Fruit fly (Drosophila melanogaster) whole organism, embryonic: ENCODE measurements around the gene dnc.

ENCODE experiments used
- Aef1 ChIP-seq: fragments of 200-800 bp; sonication (Bioruptor generic); IDR thresholded peaks from 3 replicates; pipeline ENCODE4 v1.3.6; 2022; ENCODE audit warnings: missing biosample characterization, missing genetic modification characterization
- CG10267 ChIP-seq: fragments of 200-800 bp; sonication (Bioruptor generic); optimal IDR thresholded peaks from 2 replicates; lab custom pipeline; 2018; ENCODE audit warnings: missing biosample characterization, mild to moderate bottlenecking, missing genetic modification characterization, moderate library complexity
- CG10274 ChIP-seq: fragments of 200-800 bp; sonication (Bioruptor generic); optimal IDR thresholded peaks from 3 replicates; lab custom pipeline; 2017; ENCODE audit warnings: missing biosample characterization, mild to moderate bottlenecking, missing genetic modification characterization
- CG10462 ChIP-seq: fragments of 200-800 bp; sonication (Bioruptor generic); optimal IDR thresholded peaks from 2 replicates; lab custom pipeline; 2016; ENCODE audit warnings: missing biosample characterization, missing genetic modification characterization
- CG10565 ChIP-seq: fragments of 200-800 bp; sonication (Bioruptor generic); optimal IDR thresholded peaks from 3 replicates; lab custom pipeline; 2016; ENCODE audit warnings: missing biosample characterization, mild to moderate bottlenecking, missing genetic modification characterization
- CG11085 ChIP-seq: fragments of 200-800 bp; sonication (Bioruptor generic); IDR thresholded peaks from 2 replicates; pipeline ENCODE4 v1.3.6; 2022; ENCODE audit warnings: missing biosample characterization, missing genetic modification characterization
- CG11456 ChIP-seq: fragments of 200-800 bp; sonication (Bioruptor generic); IDR thresholded peaks from 3 replicates; pipeline ENCODE4 v1.3.6; 2022; ENCODE audit warnings: missing biosample characterization, missing genetic modification characterization
- CG11504 ChIP-seq: fragments of 200-800 bp; sonication (Bioruptor generic); optimal IDR thresholded peaks from 3 replicates; lab custom pipeline; 2019; ENCODE audit warnings: missing biosample characterization, mild to moderate bottlenecking, missing genetic modification characterization, moderate library complexity
- CG11695 ChIP-seq: fragments of 200-800 bp; sonication (Bioruptor generic); IDR thresholded peaks from 3 replicates; pipeline ENCODE4 v1.3.6; 2022; ENCODE audit warnings: missing biosample characterization, missing genetic modification characterization
- CG12299 ChIP-seq: fragments of 200-800 bp; sonication (Bioruptor generic); optimal IDR thresholded peaks from 2 replicates; lab custom pipeline; 2018; ENCODE audit warnings: missing biosample characterization, mild to moderate bottlenecking, missing genetic modification characterization
- CG13296 ChIP-seq: fragments of 200-800 bp; sonication (Bioruptor generic); optimal IDR thresholded peaks from 3 replicates; lab custom pipeline; 2018; ENCODE audit warnings: missing biosample characterization, mild to moderate bottlenecking, missing genetic modification characterization
- CG14014 ChIP-seq: fragments of 200-800 bp; sonication (Bioruptor generic); IDR thresholded peaks from 2 replicates; pipeline ENCODE4 v1.3.6; 2022; ENCODE audit warnings: missing biosample characterization, missing genetic modification characterization
- CG15073 ChIP-seq: fragments of 200-800 bp; sonication (Bioruptor generic); optimal IDR thresholded peaks from 2 replicates; lab custom pipeline; 2016; ENCODE audit warnings: missing biosample characterization, missing genetic modification characterization
- CG15269 ChIP-seq: fragments of 200-800 bp; sonication (Bioruptor generic); optimal IDR thresholded peaks from 2 replicates; lab custom pipeline; 2018; ENCODE audit warnings: missing biosample characterization, mild to moderate bottlenecking, missing genetic modification characterization, moderate library complexity
- CG15601 ChIP-seq: fragments of 200-800 bp; sonication (Bioruptor generic); optimal IDR thresholded peaks from 3 replicates; lab custom pipeline; 2019; ENCODE audit warnings: missing biosample characterization, mild to moderate bottlenecking, missing genetic modification characterization, moderate library complexity
- CG16863 ChIP-seq: fragments of 200-800 bp; sonication (Bioruptor generic); optimal IDR thresholded peaks from 3 replicates; lab custom pipeline; 2016; ENCODE audit warnings: missing biosample characterization, missing genetic modification characterization
- CG2712 ChIP-seq: fragments of 200-800 bp; optimal IDR thresholded peaks from 3 replicates; lab custom pipeline; 2019; ENCODE audit warnings: missing biosample characterization, mild to moderate bottlenecking, missing genetic modification characterization, moderate library complexity
- CG31224 ChIP-seq: fragments of 200-800 bp; sonication (Bioruptor generic); IDR thresholded peaks from 2 replicates; pipeline ENCODE4 v1.3.6; 2022; ENCODE audit warnings: missing biosample characterization, missing genetic modification characterization
- CG32532 ChIP-seq: fragments of 200-800 bp; sonication (Bioruptor generic); IDR thresholded peaks from 2 replicates; pipeline ENCODE4 v1.3.6; 2022; ENCODE audit warnings: missing biosample characterization, missing genetic modification characterization
- CG4820 ChIP-seq: fragments of 200-800 bp; sonication (Bioruptor generic); optimal IDR thresholded peaks from 3 replicates; lab custom pipeline; 2016; ENCODE audit warnings: missing biosample characterization, missing genetic modification characterization
- CG6254 ChIP-seq: fragments of 200-800 bp; sonication (Bioruptor generic); optimal IDR thresholded peaks from 3 replicates; lab custom pipeline; 2017; ENCODE audit warnings: mild to moderate bottlenecking, missing biosample characterization, missing genetic modification reagents, missing genetic modification characterization
- CG6689 ChIP-seq: fragments of 200-800 bp; sonication (Bioruptor generic); IDR thresholded peaks from 2 replicates; pipeline ENCODE4 v1.3.6; 2022; ENCODE audit warnings: missing biosample characterization, missing genetic modification characterization
- CG7372 ChIP-seq: fragments of 200-800 bp; sonication (Bioruptor generic); IDR thresholded peaks from 2 replicates; pipeline ENCODE4 v1.3.6; 2022; ENCODE audit warnings: missing biosample characterization, missing genetic modification characterization
- CG8359 ChIP-seq: fragments of 200-800 bp; sonication (Bioruptor generic); optimal IDR thresholded peaks from 2 replicates; lab custom pipeline; 2017; ENCODE audit warnings: missing biosample characterization, mild to moderate bottlenecking, missing genetic modification characterization, borderline replicate concordance
- CG9932 ChIP-seq: fragments of 200-800 bp; sonication (Bioruptor generic); IDR thresholded peaks from 2 replicates; pipeline ENCODE4 v1.3.6; 2022; ENCODE audit warnings: missing biosample characterization, missing genetic modification characterization
- Dad ChIP-seq: fragments of 200-800 bp; sonication (Bioruptor generic); optimal IDR thresholded peaks from 3 replicates; lab custom pipeline; 2016; ENCODE audit warnings: missing biosample characterization, missing genetic modification characterization
- Ets97D ChIP-seq: fragments of 200-800 bp; sonication (Bioruptor generic); optimal IDR thresholded peaks from 3 replicates; lab custom pipeline; 2016; ENCODE audit warnings: missing biosample characterization, missing genetic modification characterization
- Fer3 ChIP-seq: fragments of 200-800 bp; sonication (Bioruptor generic); optimal IDR thresholded peaks from 2 replicates; lab custom pipeline; 2018; ENCODE audit warnings: missing biosample characterization, mild to moderate bottlenecking, missing genetic modification characterization, moderate library complexity
- Gug ChIP-seq: fragments of 200-800 bp; sonication (Bioruptor generic); IDR thresholded peaks from 4 replicates; pipeline ENCODE4 v1.3.6; 2022; ENCODE audit warnings: missing biosample characterization, missing genetic modification characterization
- Hmr ChIP-seq: fragments of 200-800 bp; sonication (Bioruptor generic); optimal IDR thresholded peaks from 3 replicates; lab custom pipeline; 2017; ENCODE audit warnings: mild to moderate bottlenecking, missing biosample characterization, missing genetic modification reagents, missing genetic modification characterization
- Hr78 ChIP-seq, 2 experiments: fragments of 200-800 bp in 1 of 2; fragments of >200 bp in 1 of 2; sonication (Bioruptor generic) in 1 of 2; optimal IDR thresholded peaks; 2 replicates each; lab custom pipeline; 2017 to 2019; ENCODE audit warnings: missing biosample characterization in 2 of 2, missing genetic modification characterization in 2 of 2, mild to moderate bottlenecking in 1 of 2, moderate library complexity in 1 of 2
- Mes4 ChIP-seq: fragments of 200-800 bp; sonication (Bioruptor generic); optimal IDR thresholded peaks from 2 replicates; lab custom pipeline; 2016; ENCODE audit warnings: missing biosample characterization, missing genetic modification characterization
- Nf-YC ChIP-seq: fragments of 200-800 bp; optimal IDR thresholded peaks from 3 replicates; lab custom pipeline; 2019; ENCODE audit warnings: missing biosample characterization, mild to moderate bottlenecking, missing genetic modification characterization, moderate library complexity
- PHDP ChIP-seq: fragments of 200-800 bp; sonication (Bioruptor generic); optimal IDR thresholded peaks from 3 replicates; lab custom pipeline; 2018; ENCODE audit warnings: missing biosample characterization, mild to moderate bottlenecking, missing genetic modification characterization, moderate library complexity
- Sox100B ChIP-seq: fragments of 200-800 bp; sonication (Bioruptor generic); optimal IDR thresholded peaks from 3 replicates; lab custom pipeline; 2018; ENCODE audit warnings: missing biosample characterization, mild to moderate bottlenecking, missing genetic modification characterization
- Sry-δ ChIP-seq: fragments of 200-800 bp; sonication (Bioruptor generic); optimal IDR thresholded peaks from 2 replicates; lab custom pipeline; 2016; ENCODE audit warnings: missing biosample characterization, missing genetic modification characterization
- Vsx1 ChIP-seq: fragments of 200-800 bp; sonication (Bioruptor generic); optimal IDR thresholded peaks from 2 replicates; lab custom pipeline; 2017; ENCODE audit warnings: missing biosample characterization, mild to moderate bottlenecking, missing genetic modification characterization, missing genetic modification reagents
- ara ChIP-seq: fragments of 200-800 bp; sonication (Bioruptor generic); IDR thresholded peaks from 2 replicates; pipeline ENCODE4 v1.3.6; 2022; ENCODE audit warnings: missing biosample characterization, missing genetic modification characterization
- crol ChIP-seq: fragments of 200-800 bp; sonication (Bioruptor generic); IDR thresholded peaks from 2 replicates; pipeline ENCODE4 v1.3.6; 2022; ENCODE audit warnings: missing biosample characterization, missing genetic modification characterization
- danr ChIP-seq: fragments of 200-800 bp; sonication (Bioruptor generic); IDR thresholded peaks from 2 replicates; pipeline ENCODE4 v1.3.6; 2022; ENCODE audit warnings: missing biosample characterization, missing genetic modification characterization
- eve ChIP-seq, 2 experiments: fragments of >200 bp; optimal IDR thresholded peaks; 2 replicates each; lab custom pipeline; 2017; ENCODE audit warnings: missing biosample characterization in 2 of 2, missing genetic modification characterization in 2 of 2
- gce ChIP-seq: fragments of 200-800 bp; sonication (Bioruptor generic); IDR thresholded peaks from 3 replicates; pipeline ENCODE4 v1.3.6; 2022; ENCODE audit warnings: missing biosample characterization, missing genetic modification characterization
- grn ChIP-seq: fragments of 200-800 bp; sonication (Bioruptor generic); optimal IDR thresholded peaks from 3 replicates; lab custom pipeline; 2017; ENCODE audit warnings: missing biosample characterization, missing genetic modification characterization
- ken ChIP-seq: fragments of 200-800 bp; sonication (Bioruptor generic); IDR thresholded peaks from 3 replicates; pipeline ENCODE4 v1.3.6; 2022; ENCODE audit warnings: missing biosample characterization, missing genetic modification characterization
- lilli ChIP-seq: fragments of 200-800 bp; sonication (Bioruptor generic); optimal IDR thresholded peaks from 3 replicates; lab custom pipeline; 2016; ENCODE audit warnings: missing biosample characterization, missing genetic modification characterization
- lola ChIP-seq, 3 experiments: fragments of >200 bp in 2 of 3; fragments of 200-800 bp in 1 of 3; sonication (Bioruptor generic) in 1 of 3; optimal IDR thresholded peaks; 2 replicates each; lab custom pipeline; 2017 to 2019; ENCODE audit warnings: missing biosample characterization in 3 of 3, missing genetic modification characterization in 3 of 3, mild to moderate bottlenecking in 1 of 3, moderate library complexity in 1 of 3
- nerfin-1 ChIP-seq: fragments of 200-800 bp; sonication (Bioruptor generic); optimal IDR thresholded peaks from 3 replicates; lab custom pipeline; 2019; ENCODE audit warnings: missing biosample characterization, mild to moderate bottlenecking, missing genetic modification characterization, moderate library complexity
- row ChIP-seq: fragments of 200-800 bp; sonication (Bioruptor generic); IDR thresholded peaks from 3 replicates; pipeline ENCODE4 v1.3.6; 2022; ENCODE audit warnings: missing biosample characterization, missing genetic modification characterization
- ssp ChIP-seq: fragments of 200-800 bp; sonication (Bioruptor generic); IDR thresholded peaks from 2 replicates; pipeline ENCODE4 v1.3.6; 2022; ENCODE audit warnings: missing biosample characterization, missing genetic modification characterization
- toy ChIP-seq: fragments of 200-800 bp; sonication (Bioruptor generic); IDR thresholded peaks from 2 replicates; pipeline ENCODE4 v1.3.6; 2022; ENCODE audit warnings: missing biosample characterization, missing genetic modification characterization
- ttk ChIP-seq: fragments of 200-800 bp; sonication (Bioruptor generic); IDR thresholded peaks from 2 replicates; pipeline ENCODE4 v2.1.2; 2022; ENCODE audit warnings: missing biosample characterization, missing genetic modification characterization

dnc gene

DNA sequence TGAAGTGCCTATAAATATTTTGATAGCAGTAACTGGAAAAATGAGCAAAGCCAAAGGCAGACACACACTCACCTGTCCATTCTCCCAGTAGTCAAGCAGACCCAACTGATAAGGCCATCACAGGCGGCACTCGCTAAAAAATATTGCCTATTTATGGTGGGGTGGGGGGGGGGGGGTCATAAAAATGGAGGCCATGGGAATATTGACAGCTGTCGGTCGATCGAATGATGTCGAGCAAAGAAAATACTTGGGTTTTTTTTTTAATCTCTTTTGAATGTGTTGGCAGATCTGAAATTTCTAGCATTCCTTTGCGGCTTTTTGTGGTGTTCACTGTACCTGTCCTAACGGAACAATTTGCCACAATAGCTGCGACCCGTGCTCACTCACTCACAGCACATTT, 97.3 kb downstream of the dnc start (continued):
- no peak for TF ChIP-seq CG15601 (tag; lab: Kevin White, UChicago)
- TF ChIP-seq Aef1 (GFP tag; lab: Robert Waterston, UW) = 0 out of 3 replicates have a peak, but pooled peaks have one; percentile 19
- no peak for TF ChIP-seq CG10462 (GFP tag; lab: Kevin White, UChicago)
- 0 out of 2 replicates have a peak, but pooled peaks have one; percentile 45 for TF ChIP-seq CG9932 (GFP tag; lab: Robert Waterston, UW)
- no peak for TF ChIP-seq CG6254 (GFP tag; lab: Kevin White, UChicago)
- 0 out of 3 replicates have a peak, but pooled peaks have one; percentile 35 for TF ChIP-seq CG11695 (GFP tag; lab: Robert Waterston, UW)
- peak; percentile 14 for TF ChIP-seq CG13296
- peak; percentile 30; the same call in 1 of the 2 replicates for TF ChIP-seq CG11085 (GFP tag; lab: Robert Waterston, UW)
- no peak for TF ChIP-seq Hr78 (GFP tag; optimal IDR thresholded peaks at IDR 0.05; lab: Kevin White, UChicago)
- peak; percentile 72 for TF ChIP-seq row (GFP tag; lab: Robert Waterston, UW)
- TF ChIP-seq eve (GFP tag; optimal IDR thresholded peaks at IDR 0.05; lab: Kevin White, UChicago) = no peak
- TF ChIP-seq CG31224 (GFP tag; lab: Robert Waterston, UW) = 0 out of 2 replicates have a peak, but pooled peaks have one; percentile 36
- TF ChIP-seq CG4820 (GFP tag; lab: Kevin White, UChicago) = no peak
- TF ChIP-seq CG10267 (tag; lab: Kevin White, UChicago) = no peak
- TF ChIP-seq ssp = 0 out of 2 replicates have a peak, but pooled peaks have one; percentile 7
- TF ChIP-seq CG10274 (GFP tag; lab: Kevin White, UChicago) = no peak
- TF ChIP-seq Fer3 (tag; lab: Kevin White, UChicago) = peak; percentile 18
- no peak for TF ChIP-seq Mes4
- 0 out of 2 replicates have a peak, but pooled peaks have one; percentile 29 for TF ChIP-seq CG7372
- TF ChIP-seq CG11504 (tag; lab: Kevin White, UChicago) = peak; percentile 37
- no peak for TF ChIP-seq Ets97D (GFP tag; lab: Kevin White, UChicago)
- TF ChIP-seq Sry-δ (GFP tag; lab: Kevin White, UChicago) = no peak
- peak; percentile 59; the same call in 1 of the 2 replicates for TF ChIP-seq CG14014 (GFP tag; lab: Robert Waterston, UW)
- no peak for TF ChIP-seq CG12299
- no peak for TF ChIP-seq grn (GFP tag; lab: Kevin White, UChicago)
- no peak for TF ChIP-seq crol
- TF ChIP-seq CG16863 = no peak
- TF ChIP-seq Hmr = peak; percentile 26
- TF ChIP-seq CG6689 (GFP tag; lab: Robert Waterston, UW) = no peak
- TF ChIP-seq ken = no peak
- no peak for TF ChIP-seq PHDP (tag; lab: Kevin White, UChicago)
- peak; percentile 37; the same call in 1 of the 2 replicates for TF ChIP-seq CG32532 (GFP tag; lab: Robert Waterston, UW)
- TF ChIP-seq Sox100B = no peak
- no peak for TF ChIP-seq CG10565
- TF ChIP-seq CG15269 = peak; percentile 7
- TF ChIP-seq ara (GFP tag; lab: Robert Waterston, UW) = no peak
- TF ChIP-seq Vsx1 (GFP tag; lab: Kevin White, UChicago) = no peak
- no peak for TF ChIP-seq danr (GFP tag; lab: Robert Waterston, UW)
- TF ChIP-seq ttk (GFP tag; lab: Robert Waterston, UW) = peak; percentile 41; the same call in 1 of the 2 replicates
- no peak for TF ChIP-seq gce (GFP tag; lab: Robert Waterston, UW)
- no peak for TF ChIP-seq CG2712
- no peak for TF ChIP-seq nerfin-1 (tag; lab: Kevin White, UChicago)
- no peak for TF ChIP-seq CG15073 (GFP tag; lab: Kevin White, UChicago)
- no peak for TF ChIP-seq lola (GFP tag; optimal IDR thresholded peaks at IDR 0.05; lab: Kevin White, UChicago)
- peak; percentile 30 for TF ChIP-seq lilli (GFP tag; lab: Kevin White, UChicago)
- no peak for TF ChIP-seq toy (GFP tag; lab: Robert Waterston, UW)
- peak; percentile 12; the same call in 1 of the 4 replicates for TF ChIP-seq Gug (GFP tag; lab: Robert Waterston, UW)
- TF ChIP-seq CG8359 = no peak
- TF ChIP-seq Dad = no peak
- peak; percentile 68; the same call in 1 of the 3 replicates for TF ChIP-seq CG11456 (GFP tag; lab: Robert Waterston, UW)
- no peak for TF ChIP-seq Nf-YC (tag; lab: Kevin White, UChicago)
